Worm (Caenorhabditis elegans): ENCODE results near the gene ldb-1.

- TF ChIP-seq ets-7 (tag; optimal IDR thresholded peaks at IDR 0.05): no peak
- TF ChIP-seq ama-1 (optimal IDR thresholded peaks at IDR 0.05): no peak
- no peak for TF ChIP-seq hmg-4 (GFP tag; optimal IDR thresholded peaks at IDR 0.05)
- no peak for TF ChIP-seq B0310.2 (tag; optimal IDR thresholded peaks at IDR 0.05)
- no peak for TF ChIP-seq sea-1 (GFP tag; conservative IDR thresholded peaks at IDR 0.05)
- no peak for TF ChIP-seq hnd-1 (tag; optimal IDR thresholded peaks at IDR 0.05)
These were observed 36.5 kb upstream of the ldb-1 start, which contains the start of gene ver-3 for ce11 chrX:10992177-10992576.

All from whole organism, early embryonic.